Worm (Caenorhabditis elegans) whole organism, L3 larva: ENCODE results near the gene Y40B10A.11.

Experiments used
- R02D3.7 ChIP-seq: fragments of 150-350 bp; optimal IDR thresholded peaks from 2 replicates; lab custom pipeline; 2014; ENCODE audit warnings: missing biosample characterization, missing genetic modification characterization
- ceh-82 ChIP-seq: fragments of 150-350 bp; optimal IDR thresholded peaks from 2 replicates; lab custom pipeline; 2014; ENCODE audit warnings: missing biosample characterization, missing genetic modification characterization
- fkh-10 ChIP-seq: sonication (generic microtip); optimal IDR thresholded peaks from 2 replicates; lab custom pipeline; 2017; ENCODE audit warnings: missing biosample characterization, missing genetic modification reagents, missing genetic modification characterization
- fos-1 ChIP-seq: fragments of 150-350 bp; optimal IDR thresholded peaks from 2 replicates; lab custom pipeline; 2014; ENCODE audit warnings: missing biosample characterization, missing genetic modification characterization
- nhr-76 ChIP-seq: fragments of 150-350 bp; sonication (generic microtip); optimal IDR thresholded peaks from 5 replicates; lab custom pipeline; 2014; ENCODE audit warnings: missing biosample characterization, missing genetic modification characterization
- nhr-77 ChIP-seq: fragments of 150-350 bp; optimal IDR thresholded peaks from 2 replicates; lab custom pipeline; 2014; ENCODE audit warnings: missing biosample characterization, missing genetic modification characterization
- snpc-4 ChIP-seq: fragments of 150-350 bp; optimal IDR thresholded peaks from 2 replicates; lab custom pipeline; 2014; ENCODE audit warnings: missing biosample characterization, missing genetic modification characterization
- ztf-11 ChIP-seq: fragments of 150-350 bp; optimal IDR thresholded peaks from 2 replicates; lab custom pipeline; 2014; ENCODE audit warnings: missing biosample characterization, missing genetic modification characterization
- ztf-4 ChIP-seq: fragments of 150-350 bp; optimal IDR thresholded peaks from 2 replicates; lab custom pipeline; 2014; ENCODE audit warnings: missing biosample characterization, missing genetic modification characterization

DNA sequence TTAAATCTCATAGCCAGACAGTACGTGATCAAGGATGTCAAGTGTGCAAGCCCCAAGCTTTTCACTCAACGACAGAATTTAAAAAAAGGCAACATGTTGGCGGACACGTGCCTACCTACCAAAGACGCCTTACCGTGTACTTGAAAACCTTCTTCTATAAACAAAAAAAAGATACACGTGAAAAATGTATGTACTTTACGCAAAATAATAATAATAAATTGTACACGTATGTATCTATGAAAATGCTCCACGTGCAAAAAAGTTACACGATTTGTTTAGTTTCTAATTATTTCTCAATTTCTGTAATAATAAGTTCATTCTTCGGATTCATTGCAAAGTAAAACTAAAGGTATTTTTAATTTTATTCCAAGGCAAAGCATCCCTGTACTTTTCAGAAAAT lies 46.7 kb downstream of the Y40B10A.11 start, which contains the start of gene cysl-4:
- TF ChIP-seq R02D3.7 (tag; lab: Kevin White, UChicago) (no peak), ceh-82 (tag; lab: Kevin White, UChicago) (no peak), ztf-4 (no peak), fos-1 (no peak), fkh-10 (GFP tag; lab: Kevin White, UChicago) (no peak), ztf-11 (tag; lab: Kevin White, UChicago) (no peak), nhr-76 (no peak), nhr-77 (tag; lab: Kevin White, UChicago) (no peak), snpc-4 (tag; lab: Kevin White, UChicago) (no peak)
